Worm (Caenorhabditis elegans) whole organism, mixed stage, embryonic: ENCODE data around the gene ceh-74.

ENCODE experiments used
- bed-3 ChIP-seq: fragments of 200-800 bp; sonication (Bioruptor generic); optimal IDR thresholded peaks from 3 replicates; lab custom pipeline; 2018; ENCODE audit warnings: mild to moderate bottlenecking, missing genetic modification characterization, moderate library complexity, missing compliant biosample characterization
- blmp-1 ChIP-seq: fragments of 150-350 bp; optimal IDR thresholded peaks from 2 replicates; lab custom pipeline; 2014; ENCODE audit warnings: missing biosample characterization, missing genetic modification characterization
- ceh-39 ChIP-seq: fragments of 150-350 bp; optimal IDR thresholded peaks from 2 replicates; lab custom pipeline; 2014; ENCODE audit warnings: missing biosample characterization, missing genetic modification characterization
- ceh-43 ChIP-seq: fragments of 200-800 bp; sonication (Bioruptor generic); optimal IDR thresholded peaks from 2 replicates; lab custom pipeline; 2018; ENCODE audit warnings: mild to moderate bottlenecking, missing genetic modification characterization, moderate library complexity, missing compliant biosample characterization
- ceh-83 ChIP-seq: fragments of 200-800 bp; sonication (Bioruptor generic); optimal IDR thresholded peaks from 2 replicates; lab custom pipeline; 2018; ENCODE audit warnings: mild to moderate bottlenecking, missing genetic modification characterization, missing compliant biosample characterization
- ces-1 ChIP-seq: fragments of 150-350 bp; optimal IDR thresholded peaks from 2 replicates; lab custom pipeline; 2014; ENCODE audit warnings: missing biosample characterization, missing genetic modification reagents, missing genetic modification characterization
- cnd-1 ChIP-seq: fragments of 200-800 bp; sonication (Bioruptor generic); optimal IDR thresholded peaks from 2 replicates; lab custom pipeline; 2018; ENCODE audit warnings: mild to moderate bottlenecking, missing genetic modification characterization, missing compliant biosample characterization
- drap-1 ChIP-seq: fragments of 200-800 bp; sonication (Bioruptor generic); optimal IDR thresholded peaks from 3 replicates; lab custom pipeline; 2018; ENCODE audit warnings: mild to moderate bottlenecking, missing genetic modification characterization, missing compliant biosample characterization
- elt-1 ChIP-seq: sonication (generic microtip); optimal IDR thresholded peaks from 2 replicates; lab custom pipeline; 2017; ENCODE audit warnings: missing genetic modification characterization, mild to moderate bottlenecking, missing compliant biosample characterization, antibody characterized with exemption, moderate library complexity, borderline replicate concordance; ENCODE audit not compliant: insufficient read depth
- elt-3 ChIP-seq: fragments of 150-350 bp; optimal IDR thresholded peaks from 2 replicates; lab custom pipeline; 2014; ENCODE audit warnings: missing biosample characterization, missing genetic modification characterization
- flh-1 ChIP-seq: fragments of 200-800 bp; sonication (Bioruptor generic); optimal IDR thresholded peaks from 2 replicates; lab custom pipeline; 2018; ENCODE audit warnings: mild to moderate bottlenecking, missing genetic modification characterization, moderate library complexity, missing compliant biosample characterization
- hlh-1 ChIP-seq: fragments of 150-350 bp; optimal IDR thresholded peaks from 2 replicates; lab custom pipeline; 2014; ENCODE audit warnings: missing biosample characterization, missing genetic modification reagents, missing genetic modification characterization
- lin-13 ChIP-seq: fragments of 150-350 bp; optimal IDR thresholded peaks from 2 replicates; lab custom pipeline; 2014; ENCODE audit warnings: missing biosample characterization, missing genetic modification characterization
- lsy-2 ChIP-seq: fragments of 150-350 bp; optimal IDR thresholded peaks from 2 replicates; lab custom pipeline; 2014; ENCODE audit warnings: missing biosample characterization, missing genetic modification characterization
- mab-5 ChIP-seq: fragments of 150-350 bp; optimal IDR thresholded peaks from 2 replicates; lab custom pipeline; 2014; ENCODE audit warnings: missing biosample characterization, missing genetic modification characterization
- mep-1 ChIP-seq: fragments of 150-350 bp; optimal IDR thresholded peaks from 2 replicates; lab custom pipeline; 2017; ENCODE audit warnings: missing biosample characterization, missing genetic modification reagents, missing genetic modification characterization, inconsistent platforms
- mls-2 ChIP-seq: sonication (generic microtip); optimal IDR thresholded peaks from 2 replicates; lab custom pipeline; 2016; ENCODE audit warnings: mild to moderate bottlenecking, missing genetic modification characterization, moderate library complexity, missing compliant biosample characterization
- nhr-12 ChIP-seq: fragments of 150-350 bp; optimal IDR thresholded peaks from 2 replicates; lab custom pipeline; 2014; ENCODE audit warnings: missing biosample characterization, missing genetic modification characterization
- nhr-2 ChIP-seq: fragments of 150-350 bp; optimal IDR thresholded peaks from 2 replicates; lab custom pipeline; 2014; ENCODE audit warnings: missing biosample characterization, missing genetic modification characterization
- nhr-237 ChIP-seq: fragments of 150-350 bp; optimal IDR thresholded peaks from 2 replicates; lab custom pipeline; 2014; ENCODE audit warnings: missing biosample characterization, missing genetic modification characterization
- nhr-28 ChIP-seq: fragments of 150-350 bp; optimal IDR thresholded peaks from 2 replicates; lab custom pipeline; 2014; ENCODE audit warnings: missing biosample characterization, missing genetic modification characterization
- nhr-76 ChIP-seq: sonication (generic microtip); optimal IDR thresholded peaks from 2 replicates; lab custom pipeline; 2017; ENCODE audit warnings: missing biosample characterization, missing genetic modification characterization
- pha-4 ChIP-seq: fragments of 150-350 bp; optimal IDR thresholded peaks from 2 replicates; lab custom pipeline; 2018; ENCODE audit warnings: missing biosample characterization, missing genetic modification reagents, missing genetic modification characterization
- sem-2 ChIP-seq: fragments of 200-800 bp; sonication (Bioruptor generic); optimal IDR thresholded peaks from 2 replicates; lab custom pipeline; 2018; ENCODE audit warnings: mild to moderate bottlenecking, missing genetic modification characterization, missing compliant biosample characterization
- snpc-4 ChIP-seq: fragments of 150-350 bp; optimal IDR thresholded peaks from 2 replicates; lab custom pipeline; 2014; ENCODE audit warnings: missing biosample characterization, missing genetic modification characterization
- sptf-1 ChIP-seq: sonication (generic microtip); optimal IDR thresholded peaks from 2 replicates; lab custom pipeline; 2017; ENCODE audit warnings: mild to moderate bottlenecking, missing genetic modification characterization, moderate library complexity, missing compliant biosample characterization
- tbx-8 ChIP-seq: fragments of 200-800 bp; sonication (Bioruptor generic); optimal IDR thresholded peaks from 2 replicates; lab custom pipeline; 2018; ENCODE audit warnings: mild to moderate bottlenecking, missing genetic modification characterization, moderate library complexity, missing compliant biosample characterization
- unc-120 ChIP-seq: sonication (generic microtip); optimal IDR thresholded peaks from 2 replicates; lab custom pipeline; 2017; ENCODE audit warnings: missing genetic modification characterization, missing compliant biosample characterization; ENCODE audit not compliant: poor library complexity, severe bottlenecking
- unc-39 ChIP-seq: fragments of 150-350 bp; optimal IDR thresholded peaks from 2 replicates; lab custom pipeline; 2014; ENCODE audit warnings: missing biosample characterization, missing genetic modification characterization
- unc-62 ChIP-seq: fragments of 150-350 bp; optimal IDR thresholded peaks from 2 replicates; lab custom pipeline; 2014; ENCODE audit warnings: missing biosample characterization, missing genetic modification reagents, missing genetic modification characterization
- zip-8 ChIP-seq: fragments of 150-350 bp; optimal IDR thresholded peaks from 2 replicates; lab custom pipeline; 2014; ENCODE audit warnings: missing biosample characterization, missing genetic modification characterization
- ztf-11 ChIP-seq: fragments of 150-350 bp; optimal IDR thresholded peaks from 2 replicates; lab custom pipeline; 2014; ENCODE audit warnings: missing biosample characterization, missing genetic modification characterization

Gene ceh-74

DNA sequence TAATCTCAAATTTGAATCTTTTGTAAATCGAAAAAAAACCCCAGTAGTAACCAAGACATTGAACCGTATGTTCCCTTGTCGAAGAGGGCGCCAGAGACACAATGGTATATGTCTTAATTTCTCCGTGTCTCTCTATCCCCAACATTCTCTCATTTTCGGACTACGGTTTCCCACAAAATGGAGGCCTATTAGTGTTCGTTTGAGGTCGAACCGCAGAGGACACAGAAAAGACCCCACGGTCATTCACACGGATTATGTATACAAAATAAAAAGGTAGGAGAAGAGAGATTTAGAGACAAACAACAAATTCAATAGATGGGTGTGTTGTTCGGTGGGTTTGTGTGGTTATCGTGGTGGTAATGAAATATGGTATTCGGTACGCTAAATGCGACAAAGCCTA lies 26.9 kb upstream of the ceh-74 start:
- no peak for TF ChIP-seq nhr-28 (tag; lab: Kevin White, UChicago)
- TF ChIP-seq ceh-43: no peak
- no peak for TF ChIP-seq elt-1 (tag; lab: Kevin White, UChicago)
- no peak for TF ChIP-seq nhr-237 (tag; lab: Kevin White, UChicago)
- no peak for TF ChIP-seq sem-2 (GFP tag; lab: Kevin White, UChicago)
- no peak for TF ChIP-seq zip-8 (tag; lab: Kevin White, UChicago)
- TF ChIP-seq nhr-76 (tag; lab: Kevin White, UChicago): no peak
- no peak for TF ChIP-seq drap-1
- TF ChIP-seq mls-2 (tag; lab: Kevin White, UChicago): no peak
- TF ChIP-seq tbx-8 (GFP tag; lab: Kevin White, UChicago): no peak
- TF ChIP-seq bed-3 (GFP tag; lab: Kevin White, UChicago): no peak
- no peak for TF ChIP-seq mab-5 (tag; lab: Kevin White, UChicago)
- no peak for TF ChIP-seq mep-1 (tag; lab: Kevin White, UChicago)
- TF ChIP-seq blmp-1: no peak
- TF ChIP-seq hlh-1 (tag; lab: Kevin White, UChicago): no peak
- TF ChIP-seq ceh-39 (tag; lab: Kevin White, UChicago): no peak
- TF ChIP-seq lin-13 (tag; lab: Kevin White, UChicago): no peak
- no peak for TF ChIP-seq cnd-1 (tag; lab: Kevin White, UChicago)
- no peak for TF ChIP-seq nhr-12 (tag; lab: Kevin White, UChicago)
- TF ChIP-seq, all 35 proteins: peak for 0

DNA sequence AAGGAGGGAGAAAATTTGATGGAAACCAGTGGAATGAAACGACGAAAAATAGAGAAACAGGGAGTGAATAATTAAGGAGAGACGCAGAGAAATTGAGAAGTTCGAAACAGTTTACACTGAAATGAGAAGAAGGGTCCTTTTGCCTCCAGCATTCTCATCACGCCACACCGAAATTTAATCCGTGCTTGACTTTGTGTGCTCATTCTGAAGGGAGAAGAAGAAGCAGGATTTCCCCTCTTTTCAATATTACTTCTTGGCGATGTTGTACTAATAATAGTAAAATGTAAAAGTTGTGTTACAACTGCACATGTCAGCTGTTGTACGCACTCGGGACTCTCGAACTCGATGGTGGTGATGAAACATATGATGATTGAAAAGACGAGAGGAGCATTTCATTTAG lies 24.3 kb upstream of the ceh-74 start:
- TF ChIP-seq unc-120 (tag; lab: Kevin White, UChicago) (peak; percentile 91), ceh-83 (GFP tag; lab: Kevin White, UChicago) (no peak), ztf-11 (tag; lab: Kevin White, UChicago) (no peak), hlh-1 (tag; lab: Kevin White, UChicago) (peak; percentile 99), elt-3 (no peak), drap-1 (no peak), nhr-2 (tag; lab: Kevin White, UChicago) (no peak), unc-62 (GFP tag; lab: Kevin White, UChicago) (peak; percentile 67)

DNA sequence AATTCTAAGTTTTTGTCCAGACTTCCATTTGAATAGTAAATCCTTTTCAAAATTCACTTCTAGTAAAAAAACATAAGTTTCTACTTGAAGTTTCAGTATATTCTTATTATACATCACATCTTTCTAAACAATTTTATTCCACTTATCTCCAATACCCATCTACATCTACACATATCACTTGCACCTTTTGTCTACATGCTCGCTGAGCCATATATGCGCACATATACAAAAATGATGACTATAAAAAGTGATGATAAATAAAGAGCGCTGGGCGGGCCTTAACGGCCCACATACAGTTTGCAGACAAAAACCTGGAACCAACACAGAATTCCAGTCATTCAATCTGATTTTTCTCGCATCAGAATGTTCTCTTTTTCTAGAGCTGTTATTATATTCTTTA lies 21.4 kb upstream of the ceh-74 start, which contains the start of gene AH10.2:
Gene AH10.2 (plus strand): TSS at position 301 of the 400 bp plus-strand sequence.
- TF ChIP-seq lsy-2: no peak
- TF ChIP-seq nhr-28 (tag; lab: Kevin White, UChicago): no peak

DNA sequence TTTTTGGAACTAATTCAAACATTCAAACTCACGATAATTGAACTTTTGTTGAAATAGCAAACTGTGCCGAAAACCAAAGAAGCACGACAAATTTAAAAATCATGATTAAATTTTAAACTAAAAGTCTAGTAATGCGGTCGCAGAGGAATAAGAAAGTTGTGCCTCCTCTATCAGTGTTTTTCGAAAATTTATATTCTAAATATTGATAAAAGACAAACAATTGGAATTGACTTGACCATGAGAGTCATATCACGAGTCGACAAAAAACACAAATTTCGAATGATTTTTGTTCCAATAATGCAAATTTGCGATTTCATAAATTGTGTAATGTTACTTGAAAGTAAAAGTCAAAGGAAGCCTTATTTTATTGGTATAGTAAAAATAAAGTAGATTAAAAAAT lies 17.2 kb upstream of the ceh-74 start, which contains the start of gene cest-1.2:
Gene cest-1.2 (minus strand): TSS at position 165 of the 400 bp plus-strand sequence.
- TF ChIP-seq unc-120 (tag; lab: Kevin White, UChicago) (no peak), mls-2 (tag; lab: Kevin White, UChicago) (no peak), ceh-83 (GFP tag; lab: Kevin White, UChicago) (no peak), lin-13 (tag; lab: Kevin White, UChicago) (no peak), ces-1 (GFP tag; lab: Kevin White, UChicago) (no peak), unc-39 (tag; lab: Kevin White, UChicago) (no peak), zip-8 (tag; lab: Kevin White, UChicago) (no peak), blmp-1 (no peak), bed-3 (GFP tag; lab: Kevin White, UChicago) (no peak), sem-2 (GFP tag; lab: Kevin White, UChicago) (no peak), sptf-1 (no peak), tbx-8 (GFP tag; lab: Kevin White, UChicago) (no peak), nhr-28 (tag; lab: Kevin White, UChicago) (no peak), pha-4 (no peak), nhr-2 (tag; lab: Kevin White, UChicago) (no peak), ceh-43 (no peak)

DNA sequence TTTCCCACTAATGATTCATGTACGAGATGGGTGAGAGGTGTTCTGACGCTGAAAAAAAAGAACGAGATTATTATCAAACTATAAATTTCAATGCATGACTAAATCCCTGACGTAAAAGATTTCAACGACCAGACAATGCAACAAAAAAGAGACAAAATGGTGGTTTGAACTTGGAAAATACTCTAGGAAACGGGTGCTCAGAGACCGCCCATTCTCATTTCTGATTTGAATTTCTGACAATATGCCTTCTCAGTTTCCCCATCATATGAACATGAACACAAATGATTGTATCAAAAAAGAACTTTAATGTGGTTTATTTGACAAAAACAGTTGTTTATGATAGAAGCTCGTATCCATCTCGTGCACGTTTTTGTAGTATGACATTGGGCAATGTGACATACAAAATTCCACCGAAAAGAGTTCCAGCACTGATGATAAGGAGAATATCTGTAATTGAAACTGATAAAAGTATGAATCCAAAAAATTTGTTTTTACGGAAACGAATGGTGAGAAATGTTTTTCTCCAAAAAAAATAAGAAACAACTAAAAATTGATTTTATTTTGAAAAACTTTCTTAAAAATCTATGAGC lies 14.8 kb upstream of the ceh-74 start, which contains the start of gene srd-26:
Gene srd-26 (minus strand): TSS at position 51 of the 590 bp plus-strand sequence.
- no peak for TF ChIP-seq nhr-237 (tag; lab: Kevin White, UChicago)
- no peak for TF ChIP-seq zip-8 (tag; lab: Kevin White, UChicago)
- TF ChIP-seq pha-4: no peak
- no peak for TF ChIP-seq lin-13 (tag; lab: Kevin White, UChicago)
- no peak for TF ChIP-seq sptf-1
- TF ChIP-seq blmp-1: no peak
- no peak for TF ChIP-seq tbx-8 (GFP tag; lab: Kevin White, UChicago)
- no peak for TF ChIP-seq lsy-2
- TF ChIP-seq snpc-4: no peak
- TF ChIP-seq elt-3: no peak
- TF ChIP-seq unc-39 (tag; lab: Kevin White, UChicago): no peak
- no peak for TF ChIP-seq hlh-1 (tag; lab: Kevin White, UChicago)
- no peak for TF ChIP-seq nhr-12 (tag; lab: Kevin White, UChicago)
- no peak for TF ChIP-seq flh-1 (GFP tag; lab: Kevin White, UChicago)
